Worm (Caenorhabditis elegans) whole organism, L1 larva: ENCODE data around the gene lact-8.

ENCODE experiments used
- C04F5.9 ChIP-seq: sonication (generic microtip); optimal IDR thresholded peaks from 2 replicates; lab custom pipeline; 2016; ENCODE audit warnings: missing genetic modification characterization, missing compliant biosample characterization
- C16A3.4 ChIP-seq: fragments of 150-350 bp; optimal IDR thresholded peaks from 2 replicates; lab custom pipeline; 2014; ENCODE audit warnings: missing biosample characterization, missing genetic modification characterization
- C34B4.2 ChIP-seq: sonication (generic microtip); optimal IDR thresholded peaks from 2 replicates; lab custom pipeline; 2017; ENCODE audit warnings: mild to moderate bottlenecking, missing genetic modification characterization, missing compliant biosample characterization
- blmp-1 ChIP-seq: fragments of 150-350 bp; optimal IDR thresholded peaks from 2 replicates; lab custom pipeline; 2014; ENCODE audit warnings: missing biosample characterization, missing genetic modification characterization
- ceh-8 ChIP-seq: fragments of 200-800 bp; sonication (Bioruptor generic); optimal IDR thresholded peaks from 2 replicates; lab custom pipeline; 2018; ENCODE audit warnings: mild to moderate bottlenecking, missing genetic modification characterization, moderate library complexity, missing compliant biosample characterization
- ceh-82 ChIP-seq, 3 experiments: fragments of 150-350 bp in 1 of 3; sonication (generic microtip) in 2 of 3; optimal IDR thresholded peaks; 2 replicates each; lab custom pipeline; 2014 to 2017; ENCODE audit warnings: missing biosample characterization in 3 of 3, missing genetic modification characterization in 3 of 3
- dpl-1 ChIP-seq, 3 experiments: fragments of 150-350 bp in 2 of 3; sonication (generic microtip) in 1 of 3; optimal IDR thresholded peaks; 2 replicates each; lab custom pipeline; 2014 to 2017; ENCODE audit warnings: missing biosample characterization in 3 of 3, missing genetic modification characterization in 3 of 3, missing genetic modification reagents in 3 of 3
- dsc-1 ChIP-seq: sonication (generic microtip); optimal IDR thresholded peaks from 2 replicates; lab custom pipeline; 2016; ENCODE audit warnings: mild to moderate bottlenecking, missing genetic modification characterization, missing compliant biosample characterization
- efl-1 ChIP-seq, 4 experiments: fragments of 150-350 bp; optimal IDR thresholded peaks in 3 of 4; peaks in 1 of 4; 1 replicate in 1 of 4; 2 replicates in 3 of 4; lab custom pipeline; 2014; ENCODE audit warnings: missing biosample characterization in 2 of 4, missing genetic modification characterization in 2 of 4, missing genetic modification reagents in 2 of 4
- egl-13 ChIP-seq: sonication (generic microtip); optimal IDR thresholded peaks from 2 replicates; lab custom pipeline; 2016; ENCODE audit warnings: missing genotype, missing genetic modification reagents, missing genetic modification characterization, missing compliant biosample characterization
- elt-2 ChIP-seq: sonication (generic microtip); optimal IDR thresholded peaks from 2 replicates; lab custom pipeline; 2016; ENCODE audit warnings: missing genetic modification characterization, mild to moderate bottlenecking, inconsistent platforms, missing compliant biosample characterization, missing genetic modification reagents
- elt-3 ChIP-seq, 6 experiments: fragments of 150-350 bp in 1 of 6; sonication (generic microtip); optimal IDR thresholded peaks; 2 replicates each; lab custom pipeline; 2017 to 2018; ENCODE audit warnings: missing biosample characterization in 6 of 6, missing genetic modification characterization in 6 of 6, inconsistent platforms in 1 of 6
- fkh-10 ChIP-seq: sonication (generic microtip); optimal IDR thresholded peaks from 2 replicates; lab custom pipeline; 2017; ENCODE audit warnings: missing biosample characterization, missing genetic modification reagents, missing genetic modification characterization
- fkh-8 ChIP-seq: sonication (generic microtip); optimal IDR thresholded peaks from 2 replicates; lab custom pipeline; 2016; ENCODE audit warnings: mild to moderate bottlenecking, missing genetic modification characterization, missing compliant biosample characterization
- grh-1 ChIP-seq: fragments of 200-800 bp; sonication (Bioruptor generic); IDR thresholded peaks from 2 replicates; pipeline ENCODE4 v1.3.6; 2022; ENCODE audit warnings: missing genetic modification reagents, missing genetic modification characterization, missing compliant biosample characterization
- irx-1 ChIP-seq: sonication (generic microtip); optimal IDR thresholded peaks from 2 replicates; lab custom pipeline; 2016; ENCODE audit warnings: missing genetic modification characterization, missing compliant biosample characterization
- jun-1 ChIP-seq: fragments of 150-350 bp; optimal IDR thresholded peaks from 2 replicates; lab custom pipeline; 2014; ENCODE audit warnings: missing biosample characterization, missing genetic modification reagents, missing genetic modification characterization
- lin-14 ChIP-seq: fragments of 200-800 bp; sonication (Bioruptor generic); optimal IDR thresholded peaks from 2 replicates; lab custom pipeline; 2018; ENCODE audit warnings: mild to moderate bottlenecking, missing genetic modification characterization, moderate library complexity, missing compliant biosample characterization
- lin-15B ChIP-seq: fragments of 150-350 bp; sonication (generic microtip); optimal IDR thresholded peaks from 3 replicates; lab custom pipeline; 2014; ENCODE audit warnings: missing biosample characterization, missing genetic modification characterization
- lin-35 ChIP-seq, 2 experiments: fragments of 150-350 bp; optimal IDR thresholded peaks; 2 replicates each; lab custom pipeline; 2014; ENCODE audit warnings: missing biosample characterization in 2 of 2, missing genetic modification characterization in 2 of 2, missing genetic modification reagents in 2 of 2
- lir-3 ChIP-seq: sonication (generic microtip); optimal IDR thresholded peaks from 2 replicates; lab custom pipeline; 2016; ENCODE audit warnings: mild to moderate bottlenecking, missing genetic modification characterization, moderate library complexity, missing compliant biosample characterization; ENCODE audit not compliant: poor library complexity
- lsy-2 ChIP-seq, 2 experiments: fragments of 150-350 bp; optimal IDR thresholded peaks; 2 replicates each; lab custom pipeline; 2014; ENCODE audit warnings: missing biosample characterization in 2 of 2, missing genetic modification characterization in 2 of 2
- mdl-1 ChIP-seq, 2 experiments: fragments of 150-350 bp; optimal IDR thresholded peaks; 2 replicates each; lab custom pipeline; 2014 to 2017; ENCODE audit warnings: missing biosample characterization in 2 of 2, missing genetic modification characterization in 2 of 2, inconsistent platforms in 1 of 2
- mep-1 ChIP-seq: fragments of 150-350 bp; optimal IDR thresholded peaks from 2 replicates; lab custom pipeline; 2014; ENCODE audit warnings: missing biosample characterization, missing genetic modification characterization
- nhr-11 ChIP-seq: fragments of 150-350 bp; optimal IDR thresholded peaks from 2 replicates; lab custom pipeline; 2014; ENCODE audit warnings: missing biosample characterization, missing genetic modification characterization
- nhr-19 ChIP-seq: fragments of 200-800 bp; sonication (Bioruptor generic); conservative IDR thresholded peaks from 2 replicates; pipeline ENCODE4 v1.3.6; 2022; ENCODE audit warnings: missing genetic modification characterization, missing compliant biosample characterization
- nhr-20 ChIP-seq: sonication (generic microtip); optimal IDR thresholded peaks from 2 replicates; lab custom pipeline; 2016; ENCODE audit warnings: mild to moderate bottlenecking, missing genetic modification characterization, missing compliant biosample characterization
- nhr-47 ChIP-seq: sonication (generic microtip); optimal IDR thresholded peaks from 2 replicates; lab custom pipeline; 2016; ENCODE audit warnings: mild to moderate bottlenecking, missing genetic modification characterization, moderate library complexity, missing compliant biosample characterization
- nhr-71 ChIP-seq: sonication (generic microtip); optimal IDR thresholded peaks from 2 replicates; lab custom pipeline; 2016; ENCODE audit warnings: mild to moderate bottlenecking, missing genetic modification characterization, moderate library complexity, missing compliant biosample characterization
- nhr-76 ChIP-seq: sonication (generic microtip); optimal IDR thresholded peaks from 2 replicates; lab custom pipeline; 2017; ENCODE audit warnings: missing biosample characterization, missing genetic modification characterization
- nhr-84 ChIP-seq: sonication (generic microtip); optimal IDR thresholded peaks from 2 replicates; lab custom pipeline; 2017; ENCODE audit warnings: missing biosample characterization, missing genetic modification characterization
- nhr-85 ChIP-seq: sonication (generic microtip); peaks from one replicate; lab custom pipeline; 2016; ENCODE audit warnings: missing genetic modification characterization, inconsistent platforms, missing compliant biosample characterization
- nhr-90 ChIP-seq: sonication (generic microtip); optimal IDR thresholded peaks from 2 replicates; lab custom pipeline; 2016; ENCODE audit warnings: mild to moderate bottlenecking, missing genetic modification characterization, missing compliant biosample characterization; ENCODE audit not compliant: poor library complexity
- pqm-1 ChIP-seq: sonication (generic microtip); optimal IDR thresholded peaks from 3 replicates; lab custom pipeline; 2017; ENCODE audit warnings: missing biosample characterization, missing genetic modification characterization
- rnt-1 ChIP-seq: sonication (generic microtip); optimal IDR thresholded peaks from 2 replicates; lab custom pipeline; 2016; ENCODE audit warnings: mild to moderate bottlenecking, missing genetic modification characterization, moderate library complexity, missing compliant biosample characterization
- skn-1 ChIP-seq: fragments of 150-350 bp; optimal IDR thresholded peaks from 2 replicates; lab custom pipeline; 2014; ENCODE audit warnings: missing biosample characterization, missing genetic modification characterization
- snpc-4 ChIP-seq: fragments of 150-350 bp; optimal IDR thresholded peaks from 2 replicates; lab custom pipeline; 2014; ENCODE audit warnings: missing biosample characterization, missing genetic modification characterization
- snu-23 ChIP-seq: sonication (generic microtip); optimal IDR thresholded peaks from 2 replicates; lab custom pipeline; 2016; ENCODE audit warnings: missing genetic modification characterization, missing compliant biosample characterization
- sox-4 ChIP-seq: sonication (generic microtip); optimal IDR thresholded peaks from 2 replicates; lab custom pipeline; 2016; ENCODE audit warnings: missing genetic modification characterization, missing compliant biosample characterization
- sup-37 ChIP-seq: fragments of 200-800 bp; sonication (Bioruptor generic); optimal IDR thresholded peaks from 2 replicates; lab custom pipeline; 2018; ENCODE audit warnings: mild to moderate bottlenecking, missing genetic modification characterization, missing compliant biosample characterization
- swsn-7 ChIP-seq: sonication (generic microtip); optimal IDR thresholded peaks from 2 replicates; lab custom pipeline; 2016; ENCODE audit warnings: missing genetic modification characterization, missing compliant biosample characterization
- tbx-2 ChIP-seq: sonication (generic microtip); optimal IDR thresholded peaks from 2 replicates; lab custom pipeline; 2016; ENCODE audit warnings: missing genetic modification characterization, missing compliant biosample characterization
- tlp-1 ChIP-seq: fragments of 150-350 bp; optimal IDR thresholded peaks from 2 replicates; lab custom pipeline; 2014; ENCODE audit warnings: missing biosample characterization, missing genetic modification characterization
- unc-130 ChIP-seq: fragments of 150-350 bp; optimal IDR thresholded peaks from 2 replicates; lab custom pipeline; 2017; ENCODE audit warnings: missing biosample characterization, missing genetic modification characterization, inconsistent platforms
- unc-30 ChIP-seq: sonication (generic microtip); optimal IDR thresholded peaks from 2 replicates; lab custom pipeline; 2017; ENCODE audit warnings: missing biosample characterization, missing genetic modification characterization
- unc-86 ChIP-seq: sonication (generic microtip); optimal IDR thresholded peaks from 2 replicates; lab custom pipeline; 2016; ENCODE audit warnings: missing genetic modification characterization, missing compliant biosample characterization
- xbp-1 ChIP-seq: sonication (generic microtip); optimal IDR thresholded peaks from 2 replicates; lab custom pipeline; 2016; ENCODE audit warnings: missing genetic modification characterization, missing compliant biosample characterization
- zag-1 ChIP-seq: fragments of 150-350 bp; optimal IDR thresholded peaks from 2 replicates; lab custom pipeline; 2014; ENCODE audit warnings: missing biosample characterization, missing genetic modification characterization
- zip-4 ChIP-seq: fragments of 200-800 bp; sonication (Bioruptor generic); optimal IDR thresholded peaks from 2 replicates; lab custom pipeline; 2018; ENCODE audit warnings: mild to moderate bottlenecking, missing genetic modification characterization, moderate library complexity, missing compliant biosample characterization
- ztf-11 ChIP-seq, 2 experiments: sonication (generic microtip); optimal IDR thresholded peaks; 2 replicates each; lab custom pipeline; 2016 to 2017; ENCODE audit warnings: missing genetic modification characterization in 2 of 2, missing biosample characterization in 1 of 2, missing compliant biosample characterization in 1 of 2
- ztf-4 ChIP-seq: fragments of 150-350 bp; optimal IDR thresholded peaks from 2 replicates; lab custom pipeline; 2014; ENCODE audit warnings: missing biosample characterization, missing genetic modification characterization

The lact-8 gene

DNA sequence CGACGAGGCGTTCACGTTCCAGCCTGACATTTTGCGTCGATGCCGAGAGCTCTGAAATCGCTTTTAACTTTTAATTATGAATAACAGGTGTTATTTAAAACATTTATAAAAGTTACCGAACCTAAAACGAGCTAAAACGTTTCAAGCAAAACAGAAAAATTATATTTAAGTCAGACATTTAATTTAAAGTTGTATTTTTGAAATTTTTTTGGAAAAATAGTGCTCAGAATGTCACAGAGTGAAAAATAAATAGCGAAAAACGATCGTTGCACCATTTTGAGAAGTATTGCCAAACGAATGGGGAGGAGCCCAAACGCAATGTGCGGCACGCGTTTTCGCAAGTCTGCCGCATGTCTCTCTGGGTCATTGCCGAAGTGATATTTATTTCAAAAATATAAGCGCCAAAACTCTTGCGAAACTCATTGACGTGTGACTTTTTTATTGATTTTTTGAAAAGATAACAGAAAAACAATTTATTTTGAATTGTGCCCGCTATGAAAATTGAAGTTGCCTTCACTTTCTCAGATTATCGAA is 19.7 kb upstream of the lact-8 start, which contains the start of gene erfa-3:
TSS of gene erfa-3 (minus strand) at position 51 of the 534 bp plus-strand sequence.
- TF ChIP-seq nhr-47 (peak; percentile 62), C04F5.9 (tag; lab: Kevin White, UChicago) (no peak), swsn-7 (peak; percentile 66), fkh-8 (tag; lab: Kevin White, UChicago) (peak; percentile 24), ztf-11 (tag; optimal IDR thresholded peaks at IDR 0.05; lab: Kevin White, UChicago) (peak in 1 of 2 experiments; percentile 48), lin-15B (tag; lab: Kevin White, UChicago) (no peak), dsc-1 (peak; percentile 68), xbp-1 (tag; lab: Kevin White, UChicago) (peak; percentile 62), C16A3.4 (tag; lab: Kevin White, UChicago) (peak; percentile 67), dpl-1 (GFP tag; optimal IDR thresholded peaks at IDR 0.05; lab: Kevin White, UChicago) (peak; percentile 55 to 62 (median 59)), pqm-1 (tag; lab: Kevin White, UChicago) (no peak), elt-3 (tag; optimal IDR thresholded peaks at IDR 0.05; lab: Kevin White, UChicago) (peak in 1 of 6 experiments; percentile 54), grh-1 (GFP tag; lab: Robert Waterston, UW) (peak; percentile 51; the same call in 1 of the 2 replicates), nhr-84 (tag; lab: Kevin White, UChicago) (peak; percentile 5), tlp-1 (no peak), zip-4 (GFP tag; lab: Kevin White, UChicago) (peak; percentile 29), lin-14 (GFP tag; lab: Kevin White, UChicago) (peak; percentile 59), tbx-2 (tag; lab: Kevin White, UChicago) (peak; percentile 49), lsy-2 (tag; optimal IDR thresholded peaks at IDR 0.05; lab: Kevin White, UChicago) (peak; percentile 58 to 60), mdl-1 (tag; optimal IDR thresholded peaks at IDR 0.05; lab: Kevin White, UChicago) (peak in 1 of 2 experiments; percentile 64), nhr-90 (tag; lab: Kevin White, UChicago) (peak; percentile 69), ceh-8 (GFP tag; lab: Kevin White, UChicago) (peak; percentile 28), snpc-4 (tag; lab: Kevin White, UChicago) (peak; percentile 50), efl-1 (optimal IDR thresholded peaks at IDR 0.05; lab: Kevin White, UChicago) (peak; percentile 54 to 65), efl-1 (GFP tag; optimal IDR thresholded peaks at IDR 0.05 in 1 of 2; lab: Kevin White, UChicago) (peak; percentile 52 to 95), nhr-71 (tag; lab: Kevin White, UChicago) (peak; percentile 70), ztf-4 (tag; lab: Kevin White, UChicago) (peak; percentile 27), zag-1 (tag; lab: Kevin White, UChicago) (no peak), skn-1 (peak; percentile 87), mep-1 (tag; lab: Kevin White, UChicago) (peak; percentile 46), nhr-76 (peak; percentile 68), blmp-1 (no peak), rnt-1 (tag; lab: Kevin White, UChicago) (peak; percentile 85), egl-13 (tag; lab: Kevin White, UChicago) (peak; percentile 53), lin-35 (GFP tag; optimal IDR thresholded peaks at IDR 0.05; lab: Kevin White, UChicago) (peak; percentile 40 to 72), jun-1 (tag; lab: Kevin White, UChicago) (peak; percentile 33), elt-2 (peak; percentile 54), fkh-10 (no peak), lir-3 (tag; lab: Kevin White, UChicago) (peak; percentile 15), irx-1 (tag; lab: Kevin White, UChicago) (peak; percentile 44), unc-30 (tag; lab: Kevin White, UChicago) (no peak), sup-37 (no peak), nhr-85 (tag; lab: Kevin White, UChicago) (peak; percentile 76), nhr-20 (tag; lab: Kevin White, UChicago) (peak; percentile 59), nhr-11 (no peak), C34B4.2 (tag; lab: Kevin White, UChicago) (no peak), sox-4 (peak; percentile 34), unc-86 (tag; lab: Kevin White, UChicago) (peak; percentile 38), nhr-19 (GFP tag; lab: Robert Waterston, UW) (peak; percentile 53), unc-130 (tag; lab: Kevin White, UChicago) (peak; percentile 68), ceh-82 (tag; optimal IDR thresholded peaks at IDR 0.05; lab: Kevin White, UChicago) (peak; percentile 64 to 73 (median 70)), snu-23 (peak; percentile 73)
